Fruit fly (Drosophila melanogaster) whole organism: ENCODE data around the gene Mpp6.

ENCODE experiments used
- CG8478 ChIP-seq: fragments of >200 bp; optimal IDR thresholded peaks from 2 replicates; lab custom pipeline; 2018; ENCODE audit warnings: inconsistent platforms
- Dll ChIP-seq: fragments of >200 bp; optimal IDR thresholded peaks from 2 replicates; lab custom pipeline; 2017
- EcR ChIP-seq, 2 experiments: fragments of >200 bp; optimal IDR thresholded peaks; 2 replicates each; lab custom pipeline; 2017; ENCODE audit warnings: missing biosample characterization in 2 of 2, missing genetic modification characterization in 2 of 2, missing genetic modification reagents in 2 of 2
- pan ChIP-seq: fragments of >200 bp; optimal IDR thresholded peaks from 2 replicates; lab custom pipeline; 2017
- psq ChIP-seq: fragments of >200 bp; optimal IDR thresholded peaks from 2 replicates; lab custom pipeline; 2017
- usp ChIP-seq: fragments of >200 bp; optimal IDR thresholded peaks from 2 replicates; lab custom pipeline; 2017; ENCODE audit warnings: missing biosample characterization, missing genetic modification characterization, mixed read lengths

DNA sequence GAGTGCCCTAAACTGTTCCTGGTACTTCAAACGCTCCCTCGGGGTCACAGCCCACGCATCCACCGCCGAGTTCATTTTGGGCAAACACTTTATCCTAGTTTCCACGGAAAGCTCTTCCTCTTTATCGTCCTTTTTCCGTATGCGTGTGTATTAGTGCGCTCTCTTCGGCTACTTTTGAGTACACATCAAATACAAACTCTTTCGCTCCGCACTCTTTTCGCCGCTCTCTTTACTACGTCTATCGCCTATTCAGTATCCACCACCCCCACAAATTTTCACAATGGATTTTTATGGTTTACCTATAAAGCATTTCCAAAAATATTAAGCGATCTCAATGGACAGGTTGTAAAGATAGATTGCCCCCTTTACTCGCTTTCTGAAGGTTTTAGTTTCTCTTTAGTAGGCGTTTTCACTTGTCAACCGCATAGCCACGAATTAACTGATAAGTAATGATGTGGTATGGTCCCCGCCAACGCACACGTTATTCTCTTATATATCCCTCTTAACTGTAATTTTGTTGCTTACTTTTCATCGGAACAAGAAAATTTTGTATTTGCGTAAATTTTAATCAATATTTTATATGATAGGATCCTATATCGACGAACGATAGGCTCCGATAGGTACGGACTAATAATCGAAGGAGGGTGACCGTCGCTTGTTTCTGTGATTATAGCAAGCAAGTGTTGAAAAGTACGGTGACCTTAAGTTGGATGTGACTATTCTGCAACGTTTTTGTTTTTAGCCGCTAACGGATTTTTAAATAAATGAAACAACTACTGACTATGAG, 14.2 kb upstream of the Mpp6 start, which contains the start of gene Dap160:
- no peak for TF ChIP-seq CG8478 (lab: Kevin White, UChicago)
- TF ChIP-seq pan (lab: Kevin White, UChicago): no peak
- TF ChIP-seq Dll: no peak
- TF ChIP-seq psq: no peak
- TF ChIP-seq usp (GFP tag; lab: Kevin White, UChicago): no peak
- TF ChIP-seq EcR (GFP tag; optimal IDR thresholded peaks at IDR 0.05; lab: Kevin White, UChicago): no peak
